Worm (Caenorhabditis elegans) whole organism, late embryonic: ENCODE measurements around the gene H04D03.2.

Experiments
- ceh-22 ChIP-seq: sonication (generic microtip); optimal IDR thresholded peaks from 2 replicates; lab custom pipeline; 2017; ENCODE audit warnings: missing biosample characterization, missing genetic modification characterization
- elt-4 ChIP-seq: sonication (generic microtip); optimal IDR thresholded peaks from 2 replicates; lab custom pipeline; 2016; ENCODE audit warnings: missing genetic modification characterization, missing compliant biosample characterization
- hlh-30 ChIP-seq: sonication (generic microtip); optimal IDR thresholded peaks from 2 replicates; lab custom pipeline; 2017; ENCODE audit warnings: antibody characterized with exemption, missing genetic modification characterization, missing compliant biosample characterization; ENCODE audit not compliant: insufficient read depth
- nfya-1 ChIP-seq: sonication (generic microtip); optimal IDR thresholded peaks from 2 replicates; lab custom pipeline; 2017; ENCODE audit warnings: missing genetic modification characterization, mild to moderate bottlenecking, missing compliant biosample characterization, antibody characterized with exemption, moderate library complexity
- nhr-11 ChIP-seq: fragments of 150-350 bp; optimal IDR thresholded peaks from 2 replicates; lab custom pipeline; 2014; ENCODE audit warnings: missing biosample characterization, missing genetic modification characterization
- rnt-1 ChIP-seq: sonication (generic microtip); optimal IDR thresholded peaks from 2 replicates; lab custom pipeline; 2016; ENCODE audit warnings: missing genetic modification characterization, missing compliant biosample characterization
- unc-86 ChIP-seq: sonication (generic microtip); optimal IDR thresholded peaks from 2 replicates; lab custom pipeline; 2016; ENCODE audit warnings: missing genetic modification characterization, missing compliant biosample characterization

DNA sequence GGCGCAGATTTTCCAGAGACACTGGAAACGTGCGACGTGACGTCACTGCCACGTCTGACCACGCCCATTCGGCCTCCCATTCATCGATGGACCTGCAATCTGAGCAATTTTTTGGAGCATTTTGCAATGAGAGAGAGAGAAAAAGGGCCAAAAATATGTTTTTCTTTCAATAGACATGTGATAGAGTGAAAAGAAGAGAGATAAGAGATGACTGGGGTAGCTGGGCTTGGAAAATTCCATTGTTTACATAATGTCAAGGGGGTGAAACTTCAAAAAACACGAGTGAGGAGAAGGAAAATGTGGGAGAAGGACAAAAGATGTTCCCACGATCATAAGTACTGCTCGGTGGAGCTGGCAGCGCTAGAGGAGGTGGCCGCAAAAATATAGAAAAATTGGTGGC lies 46.2 kb downstream of the H04D03.2 start, which contains the start of gene M03C11.1:
- TF ChIP-seq elt-4 (tag; lab: Kevin White, UChicago) (no peak), hlh-30 (tag; lab: Kevin White, UChicago) (no peak), ceh-22 (no peak), nfya-1 (tag; lab: Kevin White, UChicago) (no peak), unc-86 (no peak), nhr-11 (tag; lab: Kevin White, UChicago) (no peak), rnt-1 (tag; lab: Kevin White, UChicago) (no peak)
